Worm (Caenorhabditis elegans): ENCODE data around the gene phf-32.

DNA sequence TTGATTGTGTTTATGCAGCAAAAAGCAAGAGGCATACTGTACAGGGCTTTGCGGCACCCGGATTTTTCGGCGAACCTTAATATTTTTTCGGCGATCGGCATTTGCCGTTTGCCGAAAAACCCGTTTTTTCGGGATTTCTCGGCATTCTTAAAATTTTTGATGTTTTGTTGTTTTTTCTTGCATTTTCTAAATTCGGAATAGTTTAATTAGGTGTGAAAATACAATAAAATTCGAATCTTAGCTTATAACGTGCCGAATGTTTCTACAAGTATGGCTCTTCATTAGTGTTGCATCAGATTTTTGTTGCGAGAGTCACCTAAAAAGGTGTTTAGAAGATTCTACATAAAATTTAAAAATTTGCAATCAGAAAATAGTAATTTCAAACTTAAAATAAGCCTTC is 31.1 kb upstream of the phf-32 start, which contains the start of gene C04B4.6:
- TF ChIP-seq elt-1 (tag; optimal IDR thresholded peaks at IDR 0.05; ENCODE audit: borderline replicate concordance, insufficient read depth) (no peak), ces-1 (GFP tag; optimal IDR thresholded peaks at IDR 0.05) (no peak)
